Worm (Caenorhabditis elegans) whole organism, early embryonic: ENCODE results near the gene dgn-3.
"Not testable (repeated sequence)": the region's sequence is repeated elsewhere in the genome, so short reads cannot be mapped to it uniquely, and the experiment has no call there.

Source experiments
- B0310.2 ChIP-seq: sonication (generic microtip); optimal IDR thresholded peaks from 2 replicates; lab custom pipeline; 2016; ENCODE audit warnings: mild to moderate bottlenecking, missing genetic modification characterization, missing compliant biosample characterization
- F13C5.2 ChIP-seq: sonication (generic microtip); optimal IDR thresholded peaks from 2 replicates; lab custom pipeline; 2017; ENCODE audit warnings: mild to moderate bottlenecking, missing genetic modification characterization, inconsistent platforms, missing compliant biosample characterization
- aly-1 ChIP-seq: sonication (generic microtip); optimal IDR thresholded peaks from 2 replicates; lab custom pipeline; 2016; ENCODE audit warnings: missing genetic modification characterization, missing compliant biosample characterization
- ama-1 ChIP-seq: fragments of 150-350 bp; optimal IDR thresholded peaks from 2 replicates; lab custom pipeline; 2014
- ceh-13 ChIP-seq: fragments of 200-800 bp; sonication (Bioruptor generic); optimal IDR thresholded peaks from 2 replicates; lab custom pipeline; 2018; ENCODE audit warnings: mild to moderate bottlenecking, missing genetic modification characterization, missing compliant biosample characterization
- ceh-36 ChIP-seq: sonication (generic microtip); optimal IDR thresholded peaks from 2 replicates; lab custom pipeline; 2016; ENCODE audit warnings: missing genetic modification characterization, inconsistent platforms, missing compliant biosample characterization
- ets-7 ChIP-seq: sonication (generic microtip); optimal IDR thresholded peaks from 2 replicates; lab custom pipeline; 2016; ENCODE audit warnings: missing genotype, missing genetic modification characterization, missing compliant biosample characterization
- flt-1 ChIP-seq: fragments of 200-800 bp; sonication (Bioruptor generic); IDR thresholded peaks from 2 replicates; pipeline ENCODE4 v1.3.6; 2022; ENCODE audit warnings: missing genetic modification characterization, missing compliant biosample characterization
- hmbx-1 ChIP-seq: sonication (generic microtip); optimal IDR thresholded peaks from 2 replicates; lab custom pipeline; 2016; ENCODE audit warnings: mild to moderate bottlenecking, missing genetic modification characterization, missing compliant biosample characterization
- hmg-4 ChIP-seq: fragments of 200-800 bp; sonication (Bioruptor generic); optimal IDR thresholded peaks from 2 replicates; lab custom pipeline; 2018; ENCODE audit warnings: mild to moderate bottlenecking, missing genetic modification characterization, missing compliant biosample characterization
- hnd-1 ChIP-seq: sonication (generic microtip); optimal IDR thresholded peaks from 2 replicates; lab custom pipeline; 2016; ENCODE audit warnings: missing genetic modification characterization, missing compliant biosample characterization
- pes-1 ChIP-seq: fragments of 200-800 bp; sonication (Bioruptor generic); IDR thresholded peaks from 2 replicates; pipeline ENCODE4 v1.3.6; 2022; ENCODE audit warnings: missing genetic modification reagents, missing genetic modification characterization, missing compliant biosample characterization
- scrt-1 ChIP-seq: fragments of 200-800 bp; sonication (Bioruptor generic); IDR thresholded peaks from 2 replicates; pipeline ENCODE4 v1.3.6; 2022; ENCODE audit warnings: missing genetic modification characterization, missing compliant biosample characterization
- sea-1 ChIP-seq: fragments of 200-800 bp; sonication (Bioruptor generic); conservative IDR thresholded peaks from 2 replicates; pipeline ENCODE4 v1.3.6; 2022; ENCODE audit warnings: missing genetic modification characterization, missing compliant biosample characterization
- tbx-11 ChIP-seq: fragments of 200-800 bp; sonication (Bioruptor generic); IDR thresholded peaks from 2 replicates; pipeline ENCODE4 v1.3.6; 2022; ENCODE audit warnings: missing genetic modification characterization, missing compliant biosample characterization
- tbx-37 ChIP-seq: fragments of 200-800 bp; sonication (Bioruptor generic); conservative IDR thresholded peaks from 2 replicates; pipeline ENCODE4 v1.3.6; 2022; ENCODE audit warnings: missing genetic modification reagents, missing genetic modification characterization, missing compliant biosample characterization
- tra-4 ChIP-seq: sonication (generic microtip); optimal IDR thresholded peaks from 2 replicates; lab custom pipeline; 2017; ENCODE audit warnings: missing genetic modification characterization, missing compliant biosample characterization

The dgn-3 gene

ce11 chrX:1729558-1729957 is at the start of gene dgn-3:
Gene dgn-3 (plus strand): TSS chrX:1729858.
- TF ChIP-seq B0310.2 (tag; lab: Kevin White, UChicago) (no peak), hnd-1 (tag; lab: Kevin White, UChicago) (no peak), flt-1 (GFP tag; lab: Robert Waterston, UW) (no peak), F13C5.2 (tag; lab: Kevin White, UChicago) (no peak), scrt-1 (no peak), hmbx-1 (tag; lab: Kevin White, UChicago) (no peak), aly-1 (tag; lab: Kevin White, UChicago) (no peak), tbx-11 (GFP tag; lab: Robert Waterston, UW) (no peak), hmg-4 (GFP tag; lab: Kevin White, UChicago) (no peak), ets-7 (tag; lab: Kevin White, UChicago) (no peak), tbx-37 (no peak), ama-1 (no peak), ceh-13 (no peak), tra-4 (tag; lab: Kevin White, UChicago) (no peak), sea-1 (GFP tag; lab: Robert Waterston, UW) (no peak), ceh-36 (tag; lab: Kevin White, UChicago) (no peak), pes-1 (GFP tag; lab: Robert Waterston, UW) (no peak)

- no peak for TF ChIP-seq pes-1 (GFP tag; lab: Robert Waterston, UW)
- TF ChIP-seq ets-7 (tag; lab: Kevin White, UChicago): no peak
- no peak for TF ChIP-seq ceh-36 (tag; lab: Kevin White, UChicago)
- TF ChIP-seq F13C5.2 (tag; lab: Kevin White, UChicago): no peak
- TF ChIP-seq tbx-37: no peak
- TF ChIP-seq tra-4 (tag; lab: Kevin White, UChicago): no peak
- no peak for TF ChIP-seq hmbx-1 (tag; lab: Kevin White, UChicago)
- TF ChIP-seq ceh-13: no peak
Observed at ce11 chrX:1682558-1682957, 47.1 kb upstream of the dgn-3 start, which contains the start of gene meg-4. Gene meg-4 (plus strand): TSS chrX:1682954.

- TF ChIP-seq tbx-11 (GFP tag; lab: Robert Waterston, UW); sea-1 (GFP tag; lab: Robert Waterston, UW); hmbx-1 (tag; lab: Kevin White, UChicago): not testable (repeated sequence)
Observed at ce11 chrX:1687079-1687478, 42.6 kb upstream of the dgn-3 start, which contains the start of gene C36C9.11. Gene C36C9.11 (plus strand): TSS chrX:1687379.

- not testable (repeated sequence) for TF ChIP-seq scrt-1; ceh-13; flt-1 (GFP tag; lab: Robert Waterston, UW)
Observed at ce11 chrX:1689996-1690395, 39.7 kb upstream of the dgn-3 start, which contains the start of gene C36C9.12. Gene C36C9.12 (minus strand): TSS chrX:1690096.

- not testable (repeated sequence) for TF ChIP-seq tbx-37; flt-1 (GFP tag; lab: Robert Waterston, UW); scrt-1
Observed at ce11 chrX:1690894-1691293, 38.8 kb upstream of the dgn-3 start, which contains the start of gene C36C9.6. Gene C36C9.6 (minus strand): TSS chrX:1690994.

- TF ChIP-seq F13C5.2, hnd-1, ets-7 (tag; lab: Kevin White, UChicago): not testable (repeated sequence)
Observed at ce11 chrX:1696879-1697278, 32.8 kb upstream of the dgn-3 start, which contains the start of gene C36C9.4. Gene C36C9.4 (minus strand): TSS chrX:1696979.

- TF ChIP-seq pes-1 (GFP tag; lab: Robert Waterston, UW) (no peak), ceh-13 (no peak), hmg-4 (GFP tag; lab: Kevin White, UChicago) (no peak), ets-7 (tag; lab: Kevin White, UChicago) (no peak), aly-1 (tag; lab: Kevin White, UChicago) (no peak), scrt-1 (no peak), tbx-11 (GFP tag; lab: Robert Waterston, UW) (no peak), tbx-37 (no peak)
Observed at ce11 chrX:1698476-1698875, 31.2 kb upstream of the dgn-3 start.

- TF ChIP-seq hnd-1 (tag; lab: Kevin White, UChicago): no peak
- no peak for TF ChIP-seq tra-4 (tag; lab: Kevin White, UChicago)
- no peak for TF ChIP-seq ceh-36 (tag; lab: Kevin White, UChicago)
- no peak for TF ChIP-seq B0310.2 (tag; lab: Kevin White, UChicago)
- TF ChIP-seq sea-1 (GFP tag; lab: Robert Waterston, UW): no peak
- no peak for TF ChIP-seq F13C5.2 (tag; lab: Kevin White, UChicago)
- no peak for TF ChIP-seq tbx-11 (GFP tag; lab: Robert Waterston, UW)
- TF ChIP-seq flt-1 (GFP tag; lab: Robert Waterston, UW): no peak
- TF ChIP-seq pes-1 (GFP tag; lab: Robert Waterston, UW): no peak
- no peak for TF ChIP-seq hmg-4 (GFP tag; lab: Kevin White, UChicago)
- TF ChIP-seq aly-1 (tag; lab: Kevin White, UChicago): no peak
- TF ChIP-seq tbx-37: no peak
- no peak for TF ChIP-seq ama-1
- no peak for TF ChIP-seq ets-7 (tag; lab: Kevin White, UChicago)
- TF ChIP-seq hmbx-1 (tag; lab: Kevin White, UChicago): no peak
- TF ChIP-seq scrt-1: no peak
- TF ChIP-seq ceh-13: no peak
Observed at ce11 chrX:1703049-1703448, 26.6 kb upstream of the dgn-3 start.
